Fruit fly (Drosophila melanogaster) whole organism, embryonic: ENCODE data around the gene CG10068.

Experiments used
- CG1024 ChIP-seq: fragments of 200-800 bp; sonication (Bioruptor generic); IDR thresholded peaks from 2 replicates; pipeline ENCODE4 v1.3.6; 2022; ENCODE audit warnings: missing biosample characterization, missing genetic modification characterization
- CG11560 ChIP-seq: fragments of 200-800 bp; sonication (Bioruptor generic); IDR thresholded peaks from 3 replicates; pipeline ENCODE4 v1.3.6; 2022; ENCODE audit warnings: missing biosample characterization, missing genetic modification characterization
- CG11696 ChIP-seq: fragments of 200-800 bp; sonication (Bioruptor generic); IDR thresholded peaks from 2 replicates; pipeline ENCODE4 v1.3.6; 2022; ENCODE audit warnings: missing biosample characterization, missing genetic modification characterization
- CG17359 ChIP-seq: fragments of 200-800 bp; sonication (Bioruptor generic); optimal IDR thresholded peaks from 3 replicates; lab custom pipeline; 2018; ENCODE audit warnings: missing biosample characterization, mild to moderate bottlenecking, missing genetic modification characterization, moderate library complexity
- CG17385 ChIP-seq: fragments of 200-800 bp; sonication (Bioruptor generic); optimal IDR thresholded peaks from 3 replicates; lab custom pipeline; 2018; ENCODE audit warnings: missing biosample characterization, mild to moderate bottlenecking, missing genetic modification characterization
- CG2712 ChIP-seq: fragments of 200-800 bp; optimal IDR thresholded peaks from 3 replicates; lab custom pipeline; 2019; ENCODE audit warnings: missing biosample characterization, mild to moderate bottlenecking, missing genetic modification characterization, moderate library complexity
- CG2875 ChIP-seq: fragments of 200-800 bp; sonication (Bioruptor generic); optimal IDR thresholded peaks from 2 replicates; lab custom pipeline; 2017; ENCODE audit warnings: missing biosample characterization, mild to moderate bottlenecking, missing genetic modification characterization, missing genetic modification reagents
- CG3281 ChIP-seq: fragments of 200-800 bp; sonication (Bioruptor generic); optimal IDR thresholded peaks from 3 replicates; lab custom pipeline; 2017; ENCODE audit warnings: missing biosample characterization, mild to moderate bottlenecking, missing genetic modification characterization
- CG42726 ChIP-seq: fragments of 200-800 bp; sonication (Bioruptor generic); IDR thresholded peaks from 2 replicates; pipeline ENCODE4 v1.3.6; 2022; ENCODE audit warnings: missing biosample characterization, missing genetic modification characterization; ENCODE audit not compliant: partially characterized antibody
- CG5180 ChIP-seq: fragments of 200-800 bp; sonication (Bioruptor generic); optimal IDR thresholded peaks from 3 replicates; lab custom pipeline; 2017; ENCODE audit warnings: missing biosample characterization, missing genetic modification characterization, mild to moderate bottlenecking, moderate library complexity, missing genetic modification reagents
- CG8290 ChIP-seq, 3 experiments: fragments of 200-800 bp; sonication (Bioruptor generic); optimal IDR thresholded peaks; 2 replicates each; lab custom pipeline; 2016 to 2019; ENCODE audit warnings: missing biosample characterization in 3 of 3, missing genetic modification characterization in 3 of 3, mild to moderate bottlenecking in 2 of 3, moderate library complexity in 1 of 3
- CG8388 ChIP-seq: fragments of 200-800 bp; sonication (Bioruptor generic); optimal IDR thresholded peaks from 2 replicates; lab custom pipeline; 2019; ENCODE audit warnings: missing biosample characterization, mild to moderate bottlenecking, missing genetic modification characterization, moderate library complexity
- CG9797 ChIP-seq: fragments of 200-800 bp; sonication (Bioruptor generic); optimal IDR thresholded peaks from 3 replicates; lab custom pipeline; 2018; ENCODE audit warnings: missing biosample characterization, mild to moderate bottlenecking, missing genetic modification characterization
- CG9876 ChIP-seq: fragments of 200-800 bp; sonication (Bioruptor generic); optimal IDR thresholded peaks from 2 replicates; lab custom pipeline; 2016; ENCODE audit warnings: missing biosample characterization, missing genetic modification characterization
- Chrac-16 ChIP-seq: fragments of 200-800 bp; sonication (Bioruptor generic); optimal IDR thresholded peaks from 3 replicates; lab custom pipeline; 2016; ENCODE audit warnings: missing biosample characterization, missing genetic modification characterization
- D19A ChIP-seq: fragments of 200-800 bp; optimal IDR thresholded peaks from 3 replicates; lab custom pipeline; 2019; ENCODE audit warnings: missing biosample characterization, mild to moderate bottlenecking, missing genetic modification characterization, moderate library complexity
- D19B ChIP-seq: fragments of 200-800 bp; sonication (Bioruptor generic); optimal IDR thresholded peaks from 2 replicates; lab custom pipeline; 2017; ENCODE audit warnings: missing biosample characterization, mild to moderate bottlenecking, missing genetic modification characterization
- Deaf1 ChIP-seq: fragments of 200-800 bp; optimal IDR thresholded peaks from 3 replicates; lab custom pipeline; 2019; ENCODE audit warnings: missing biosample characterization, mild to moderate bottlenecking, missing genetic modification characterization, moderate library complexity
- E2f1 ChIP-seq: fragments of 200-800 bp; sonication (Bioruptor generic); IDR thresholded peaks from 2 replicates; pipeline ENCODE4 v1.3.6; 2022; ENCODE audit warnings: missing biosample characterization, missing genetic modification characterization
- GATAe ChIP-seq: fragments of 200-800 bp; sonication (Bioruptor generic); conservative IDR thresholded peaks from 2 replicates; pipeline ENCODE4 v1.3.6; 2022; ENCODE audit warnings: missing biosample characterization, missing genetic modification characterization
- HLH3B ChIP-seq: fragments of 200-800 bp; sonication (Bioruptor generic); IDR thresholded peaks from 2 replicates; pipeline ENCODE4 v1.3.6; 2022; ENCODE audit warnings: missing biosample characterization, missing genetic modification characterization
- HmgD ChIP-seq: fragments of 200-800 bp; sonication (Bioruptor generic); optimal IDR thresholded peaks from 3 replicates; lab custom pipeline; 2016; ENCODE audit warnings: missing biosample characterization, missing genetic modification characterization
- HmgZ ChIP-seq: fragments of 200-800 bp; sonication (Bioruptor generic); optimal IDR thresholded peaks from 2 replicates; lab custom pipeline; 2018; ENCODE audit warnings: missing biosample characterization, mild to moderate bottlenecking, missing genetic modification characterization
- Hr78 ChIP-seq, 2 experiments: fragments of 200-800 bp in 1 of 2; fragments of >200 bp in 1 of 2; sonication (Bioruptor generic) in 1 of 2; optimal IDR thresholded peaks; 2 replicates each; lab custom pipeline; 2017 to 2019; ENCODE audit warnings: missing biosample characterization in 2 of 2, missing genetic modification characterization in 2 of 2, mild to moderate bottlenecking in 1 of 2, moderate library complexity in 1 of 2
- Myb ChIP-seq: fragments of 200-800 bp; sonication (Bioruptor generic); optimal IDR thresholded peaks from 2 replicates; lab custom pipeline; 2016; ENCODE audit warnings: missing biosample characterization, missing genetic modification characterization
- NFAT ChIP-seq: fragments of 200-800 bp; sonication (Bioruptor generic); IDR thresholded peaks from 2 replicates; pipeline ENCODE4 v1.3.6; 2022; ENCODE audit warnings: missing biosample characterization, missing genetic modification characterization
- NK7.1 ChIP-seq: fragments of 200-800 bp; sonication (Bioruptor generic); optimal IDR thresholded peaks from 3 replicates; lab custom pipeline; 2016; ENCODE audit warnings: missing biosample characterization, missing genetic modification characterization
- Nf-YB ChIP-seq: fragments of 200-800 bp; sonication (Bioruptor generic); optimal IDR thresholded peaks from 3 replicates; lab custom pipeline; 2019; ENCODE audit warnings: missing biosample characterization, mild to moderate bottlenecking, missing genetic modification characterization, moderate library complexity
- Opbp ChIP-seq: fragments of 200-800 bp; sonication (Bioruptor generic); IDR thresholded peaks from 3 replicates; pipeline ENCODE4 v1.3.6; 2022; ENCODE audit warnings: missing biosample characterization, missing genetic modification characterization; ENCODE audit not compliant: partially characterized antibody
- Sox102F ChIP-seq: fragments of 200-800 bp; sonication (Bioruptor generic); optimal IDR thresholded peaks from 2 replicates; lab custom pipeline; 2018; ENCODE audit warnings: missing biosample characterization, mild to moderate bottlenecking, missing genetic modification characterization, moderate library complexity
- Trl ChIP-seq, 3 experiments: fragments of >200 bp in 2 of 3; fragments of 200-800 bp in 1 of 3; sonication (Bioruptor generic) in 1 of 3; optimal IDR thresholded peaks; 2 replicates in 1 of 3; 3 replicates in 2 of 3; lab custom pipeline; 2016 to 2017; ENCODE audit warnings: missing biosample characterization in 1 of 3, missing genetic modification characterization in 1 of 3
- az2 ChIP-seq: fragments of 200-800 bp; sonication (Bioruptor generic); optimal IDR thresholded peaks from 3 replicates; lab custom pipeline; 2016; ENCODE audit warnings: missing biosample characterization, missing genetic modification characterization
- bab2 ChIP-seq: fragments of 200-800 bp; sonication (Bioruptor generic); optimal IDR thresholded peaks from 2 replicates; lab custom pipeline; 2016; ENCODE audit warnings: missing biosample characterization, missing genetic modification characterization
- bbx ChIP-seq: fragments of 200-800 bp; sonication (Bioruptor generic); IDR thresholded peaks from 2 replicates; pipeline ENCODE4 v1.3.6; 2022; ENCODE audit warnings: missing biosample characterization, missing genetic modification characterization; ENCODE audit not compliant: partially characterized antibody
- disco-r ChIP-seq: fragments of 200-800 bp; sonication (Bioruptor generic); optimal IDR thresholded peaks from 2 replicates; lab custom pipeline; 2016; ENCODE audit warnings: missing biosample characterization, missing genetic modification characterization
- dm ChIP-seq: fragments of 200-800 bp; sonication (Bioruptor generic); optimal IDR thresholded peaks from 3 replicates; lab custom pipeline; 2016; ENCODE audit warnings: missing biosample characterization, missing genetic modification characterization
- ftz-f1 ChIP-seq: fragments of 200-800 bp; sonication (Bioruptor generic); optimal IDR thresholded peaks from 2 replicates; lab custom pipeline; 2016; ENCODE audit warnings: missing biosample characterization, missing genetic modification characterization
- ham ChIP-seq: fragments of 200-800 bp; sonication (Bioruptor generic); IDR thresholded peaks from 2 replicates; pipeline ENCODE4 v1.3.6; 2022; ENCODE audit warnings: missing biosample characterization, missing genetic modification characterization
- ind ChIP-seq: fragments of 200-800 bp; sonication (Bioruptor generic); optimal IDR thresholded peaks from 3 replicates; lab custom pipeline; 2016; ENCODE audit warnings: missing biosample characterization, missing genetic modification characterization
- ken ChIP-seq: fragments of 200-800 bp; sonication (Bioruptor generic); IDR thresholded peaks from 3 replicates; pipeline ENCODE4 v1.3.6; 2022; ENCODE audit warnings: missing biosample characterization, missing genetic modification characterization
- lilli ChIP-seq: fragments of 200-800 bp; sonication (Bioruptor generic); optimal IDR thresholded peaks from 3 replicates; lab custom pipeline; 2016; ENCODE audit warnings: missing biosample characterization, missing genetic modification characterization
- row ChIP-seq: fragments of 200-800 bp; sonication (Bioruptor generic); IDR thresholded peaks from 3 replicates; pipeline ENCODE4 v1.3.6; 2022; ENCODE audit warnings: missing biosample characterization, missing genetic modification characterization
- sisA ChIP-seq: fragments of 200-800 bp; sonication (Bioruptor generic); IDR thresholded peaks from 2 replicates; pipeline ENCODE4 v1.3.6; 2022; ENCODE audit warnings: missing biosample characterization, missing genetic modification characterization
- slou ChIP-seq: fragments of 200-800 bp; sonication (Bioruptor generic); optimal IDR thresholded peaks from 3 replicates; lab custom pipeline; 2016; ENCODE audit warnings: missing biosample characterization, missing genetic modification characterization
- sna ChIP-seq: fragments of 200-800 bp; sonication (Bioruptor generic); IDR thresholded peaks from 2 replicates; pipeline ENCODE4 v1.3.6; 2022; ENCODE audit warnings: missing biosample characterization, missing genetic modification characterization; ENCODE audit not compliant: partially characterized antibody
- tap ChIP-seq: fragments of 200-800 bp; optimal IDR thresholded peaks from 3 replicates; lab custom pipeline; 2019; ENCODE audit warnings: missing biosample characterization, mild to moderate bottlenecking, missing genetic modification characterization, moderate library complexity
- unpg ChIP-seq: fragments of 200-800 bp; sonication (Bioruptor generic); optimal IDR thresholded peaks from 3 replicates; lab custom pipeline; 2018; ENCODE audit warnings: missing biosample characterization, mild to moderate bottlenecking, missing genetic modification characterization, moderate library complexity
- vvl ChIP-seq: fragments of 200-800 bp; sonication (Bioruptor generic); IDR thresholded peaks from 2 replicates; pipeline ENCODE4 v1.3.6; 2022; ENCODE audit warnings: missing biosample characterization, missing genetic modification characterization

The CG10068 gene

DNA sequence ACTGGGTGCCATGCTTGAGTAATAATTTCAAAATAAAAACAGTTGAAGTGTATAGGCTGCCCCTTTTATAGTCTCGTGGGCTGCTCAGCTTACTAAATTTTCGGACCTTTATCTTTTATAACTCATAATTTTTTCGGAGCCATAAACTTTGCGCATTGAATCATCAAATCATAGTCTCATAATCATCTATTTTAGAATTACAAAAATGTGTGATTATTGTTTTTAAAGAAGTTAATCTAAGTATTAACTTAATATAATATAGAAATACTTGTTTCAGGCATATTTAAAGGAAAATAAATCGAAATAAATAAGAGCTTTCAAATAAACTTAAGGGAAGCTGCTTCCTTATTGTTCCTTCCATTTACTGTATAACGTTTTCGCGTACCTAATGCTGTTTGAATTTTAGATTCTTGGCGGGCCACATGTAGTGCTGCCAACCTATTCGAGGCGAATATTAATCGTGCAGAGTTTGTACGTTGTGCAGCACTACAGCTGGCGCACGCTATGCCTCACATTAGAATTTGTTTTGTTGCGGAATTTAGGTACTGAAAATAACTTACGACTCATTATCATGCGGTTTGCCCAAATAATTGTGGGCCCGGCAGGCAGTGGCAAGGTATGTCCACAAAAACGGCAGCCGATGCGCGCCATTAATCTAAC is 16.5 kb upstream of the CG10068 start, which contains the start of the genes CG14610 and CG2656 (continued):
- TF ChIP-seq CG17385 (GFP tag; lab: Kevin White, UChicago), result peak; percentile 49
- TF ChIP-seq bbx (GFP tag; lab: Robert Waterston, UW), result peak; percentile 75
- peak; percentile 89 for TF ChIP-seq Chrac-16
- TF ChIP-seq CG17359 (tag; lab: Kevin White, UChicago), result peak; percentile 66
- TF ChIP-seq ftz-f1, result peak; percentile 41
- no peak for TF ChIP-seq CG11696
- TF ChIP-seq Nf-YB (GFP tag; lab: Kevin White, UChicago), result no peak
- no peak for TF ChIP-seq D19B (GFP tag; lab: Kevin White, UChicago)
- TF ChIP-seq CG8290 (GFP tag; optimal IDR thresholded peaks at IDR 0.05; lab: Kevin White, UChicago), result peak; percentile 62
- peak in 1 of 2 experiments; percentile 93 for TF ChIP-seq CG8290 (tag; optimal IDR thresholded peaks at IDR 0.05; lab: Kevin White, UChicago)
- peak; percentile 26 for TF ChIP-seq D19A (tag; lab: Kevin White, UChicago)
- peak; percentile 14 for TF ChIP-seq disco-r (GFP tag; lab: Kevin White, UChicago)
- TF ChIP-seq NFAT (GFP tag; lab: Robert Waterston, UW), result peak; percentile 67
- TF ChIP-seq unpg (GFP tag; lab: Kevin White, UChicago), result peak; percentile 54
- no peak for TF ChIP-seq Hr78 (GFP tag; optimal IDR thresholded peaks at IDR 0.05; lab: Kevin White, UChicago)
- TF ChIP-seq sna (GFP tag; lab: Robert Waterston, UW), result peak; percentile 64
- TF ChIP-seq NK7.1 (GFP tag; lab: Kevin White, UChicago), result peak; percentile 54
- TF ChIP-seq CG9797 (GFP tag; lab: Kevin White, UChicago), result peak; percentile 39
- TF ChIP-seq CG11560 (tag; lab: Robert Waterston, UW), result no peak
- TF ChIP-seq tap (tag; lab: Kevin White, UChicago), result peak; percentile 30
- no peak for TF ChIP-seq CG5180 (GFP tag; lab: Kevin White, UChicago)
- TF ChIP-seq HmgZ, result peak; percentile 90
- TF ChIP-seq Opbp (GFP tag; lab: Robert Waterston, UW), result peak; percentile 56; the same call in 2 of the 3 replicates
- peak; percentile 31 for TF ChIP-seq CG8388 (GFP tag; lab: Kevin White, UChicago)
- TF ChIP-seq Trl (optimal IDR thresholded peaks at IDR 0.05; lab: Kevin White, UChicago), result no peak
- TF ChIP-seq Trl (GFP tag; optimal IDR thresholded peaks at IDR 0.05; lab: Kevin White, UChicago), result peak; percentile 94
- TF ChIP-seq CG2875 (GFP tag; lab: Kevin White, UChicago), result no peak
- peak; percentile 74 for TF ChIP-seq CG1024 (GFP tag; lab: Robert Waterston, UW)
- TF ChIP-seq az2 (GFP tag; lab: Kevin White, UChicago), result peak; percentile 87
- TF ChIP-seq E2f1, result peak; percentile 26; the same call in 1 of the 2 replicates
- peak; percentile 66; the same call in 1 of the 2 replicates for TF ChIP-seq sisA
- TF ChIP-seq lilli (GFP tag; lab: Kevin White, UChicago), result peak; percentile 91
- TF ChIP-seq slou (GFP tag; lab: Kevin White, UChicago), result no peak
- TF ChIP-seq GATAe (GFP tag; lab: Robert Waterston, UW), result no peak
- TF ChIP-seq Myb (GFP tag; lab: Kevin White, UChicago), result peak; percentile 80
- TF ChIP-seq CG42726 (GFP tag; lab: Robert Waterston, UW), result peak; percentile 7; the same call in 1 of the 2 replicates
- peak; percentile 73 for TF ChIP-seq Sox102F (GFP tag; lab: Kevin White, UChicago)
- peak; percentile 84 for TF ChIP-seq ken (GFP tag; lab: Robert Waterston, UW)
- TF ChIP-seq row (GFP tag; lab: Robert Waterston, UW), result peak; percentile 48
- TF ChIP-seq Deaf1 (tag; lab: Kevin White, UChicago), result no peak
- TF ChIP-seq CG2712, result peak; percentile 68
- TF ChIP-seq CG9876 (GFP tag; lab: Kevin White, UChicago), result peak; percentile 68
- TF ChIP-seq ind (GFP tag; lab: Kevin White, UChicago), result peak; percentile 89
- TF ChIP-seq vvl, result peak; percentile 93
- TF ChIP-seq bab2 (GFP tag; lab: Kevin White, UChicago), result peak; percentile 90
- TF ChIP-seq HLH3B (GFP tag; lab: Robert Waterston, UW), result 0 out of 2 replicates have a peak, but pooled peaks have one; percentile 38
- TF ChIP-seq ham (GFP tag; lab: Robert Waterston, UW), result no peak
- peak; percentile 94 for TF ChIP-seq dm
- TF ChIP-seq CG3281, result peak; percentile 49
- peak; percentile 74 for TF ChIP-seq HmgD (GFP tag; lab: Kevin White, UChicago)
